Worm (Caenorhabditis elegans): ENCODE results near the gene F02C12.2.
A peak's percentile ranks its signal among the peaks of the same experiment; 100 is the strongest.

Gene F02C12.2

ce11 chrX:13366955-13367354 lies 32.2 kb downstream of the F02C12.2 start:
- TF ChIP-seq cebp-1 (GFP tag; IDR thresholded peaks at IDR 0.05) (peak; percentile 69; the same call in 1 of the 2 replicates), cebp-1 (tag; optimal IDR thresholded peaks at IDR 0.05) (peak; percentile 87), lin-40 (tag; optimal IDR thresholded peaks at IDR 0.05) (no peak)

- TF ChIP-seq K11D2.4 (GFP tag; IDR thresholded peaks at IDR 0.05) (no peak), xnd-1 (tag; optimal IDR thresholded peaks at IDR 0.05) (no peak), C17E4.6 (GFP tag; IDR thresholded peaks at IDR 0.05) (no peak), tlf-1 (GFP tag; optimal IDR thresholded peaks at IDR 0.05) (no peak), ztf-28 (GFP tag; IDR thresholded peaks at IDR 0.05) (no peak)
Measured at ce11 chrX:13364897-13365296, 34.2 kb downstream of the F02C12.2 start, which contains the start of gene C49F8.1. TSS of gene C49F8.1 (minus strand) at chrX:13364997.

- TF ChIP-seq F39B2.1 (GFP tag; IDR thresholded peaks at IDR 0.05) (no peak), gei-17 (GFP tag; optimal IDR thresholded peaks at IDR 0.05) (no peak), mes-4 (tag; optimal IDR thresholded peaks at IDR 0.05) (no peak), athp-1 (tag; optimal IDR thresholded peaks at IDR 0.05) (no peak), somi-1 (GFP tag; optimal IDR thresholded peaks at IDR 0.05) (no peak), chd-7 (tag; optimal IDR thresholded peaks at IDR 0.05) (no peak), rcor-1 (GFP tag; IDR thresholded peaks at IDR 0.05) (no peak), hlh-12 (tag; optimal IDR thresholded peaks at IDR 0.05) (no peak), ccch-3 (GFP tag; optimal IDR thresholded peaks at IDR 0.05) (no peak), F55B11.4 (tag; optimal IDR thresholded peaks at IDR 0.05; ENCODE audit: borderline replicate concordance, insufficient read depth) (no peak), F23B12.7 (tag; optimal IDR thresholded peaks at IDR 0.05; ENCODE audit: insufficient read depth) (no peak), mxl-1 (tag; optimal IDR thresholded peaks at IDR 0.05) (no peak), C06A6.2 (GFP tag; conservative IDR thresholded peaks at IDR 0.05) (no peak), K12H6.12 (tag; optimal IDR thresholded peaks at IDR 0.05) (no peak), madf-10 (tag; optimal IDR thresholded peaks at IDR 0.05) (no peak), dpff-1 (tag; optimal IDR thresholded peaks at IDR 0.05) (no peak), egrh-3 (GFP tag; IDR thresholded peaks at IDR 0.05) (no peak)
Measured at ce11 chrX:13362486-13362885, 36.6 kb downstream of the F02C12.2 start, which contains the start of gene C49F8.15. TSS of gene C49F8.15 (minus strand) at chrX:13362586.

- TF ChIP-seq nhr-80 (tag; optimal IDR thresholded peaks at IDR 0.05) (peak; percentile 90), nfyb-1 (GFP tag; IDR thresholded peaks at IDR 0.05) (no peak), ztf-6 (GFP tag; IDR thresholded peaks at IDR 0.05) (no peak), cebp-1 (GFP tag; IDR thresholded peaks at IDR 0.05) (no peak), cebp-1 (tag; optimal IDR thresholded peaks at IDR 0.05) (peak; percentile 38), let-526 (GFP tag; IDR thresholded peaks at IDR 0.05) (no peak), gei-17 (GFP tag; optimal IDR thresholded peaks at IDR 0.05) (no peak), atf-7 (tag; optimal IDR thresholded peaks at IDR 0.05) (peak; percentile 35), nfya-1 (tag; optimal IDR thresholded peaks at IDR 0.05; ENCODE audit: borderline replicate concordance, insufficient read depth) (no peak), zim-3 (tag; optimal IDR thresholded peaks at IDR 0.05) (no peak)
Measured at ce11 chrX:13360632-13361031, 38.5 kb downstream of the F02C12.2 start.

ce11 chrX:13359800-13360199 lies 39.3 kb downstream of the F02C12.2 start:
- TF ChIP-seq unc-62 (GFP tag; optimal IDR thresholded peaks at IDR 0.05) (peak; percentile 18), ztf-3 (GFP tag; optimal IDR thresholded peaks at IDR 0.05) (no peak), F39B2.1 (GFP tag; IDR thresholded peaks at IDR 0.05) (no peak), hlh-12 (tag; optimal IDR thresholded peaks at IDR 0.05) (no peak), efl-1 (GFP tag; optimal IDR thresholded peaks at IDR 0.05) (no peak), F33H1.4 (GFP tag; IDR thresholded peaks at IDR 0.05) (no peak), cebp-1 (GFP tag; IDR thresholded peaks at IDR 0.05) (no peak), cebp-1 (tag; optimal IDR thresholded peaks at IDR 0.05) (peak; percentile 19), lsl-1 (GFP tag; optimal IDR thresholded peaks at IDR 0.05) (no peak), him-1 (tag; optimal IDR thresholded peaks at IDR 0.05) (no peak), F52B5.7 (tag; optimal IDR thresholded peaks at IDR 0.05) (no peak), let-526 (GFP tag; IDR thresholded peaks at IDR 0.05) (no peak), madf-3 (GFP tag; IDR thresholded peaks at IDR 0.05) (no peak), dox-1 (GFP tag; IDR thresholded peaks at IDR 0.05) (no peak), aptf-3 (GFP tag; IDR thresholded peaks at IDR 0.05) (no peak), nhr-80 (tag; optimal IDR thresholded peaks at IDR 0.05) (peak; percentile 35), hmg-1.2 (GFP tag; IDR thresholded peaks at IDR 0.05) (no peak), nhr-27 (tag; optimal IDR thresholded peaks at IDR 0.05) (no peak)
